Worm (Caenorhabditis elegans): Measurements from ENCODE around the gene olrn-1.

DNA sequence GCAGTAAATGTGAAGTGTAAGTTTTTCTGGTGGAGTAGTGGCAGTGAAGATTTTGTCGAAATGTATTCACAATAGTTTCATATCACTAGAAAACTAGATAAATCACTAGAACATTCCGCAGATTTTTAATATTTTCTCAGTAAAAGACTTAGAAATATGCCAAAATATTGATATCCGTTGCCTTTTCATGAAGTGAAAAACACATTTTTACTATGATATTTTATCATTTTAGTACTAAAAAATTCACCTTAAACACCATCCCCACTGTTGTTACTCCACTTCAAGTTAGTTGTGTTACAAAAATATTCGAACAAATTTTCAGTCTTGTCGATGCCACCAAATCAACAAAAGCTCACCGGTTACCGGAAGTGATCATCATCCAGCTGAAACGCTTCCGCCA lies 55.9 kb downstream of the olrn-1 start:
- TF ChIP-seq nhr-77 (tag; optimal IDR thresholded peaks at IDR 0.05) = no peak
- TF ChIP-seq lin-13 (GFP tag; optimal IDR thresholded peaks at IDR 0.05) = no peak
- no peak for TF ChIP-seq ztf-11 (tag; optimal IDR thresholded peaks at IDR 0.05)
- no peak for TF ChIP-seq nhr-10 (tag; optimal IDR thresholded peaks at IDR 0.05)
- no peak for TF ChIP-seq nhr-6 (tag; optimal IDR thresholded peaks at IDR 0.05)
- no peak for TF ChIP-seq nhr-12 (tag; optimal IDR thresholded peaks at IDR 0.05)
- no peak for TF ChIP-seq aly-2 (tag; optimal IDR thresholded peaks at IDR 0.05)
- no peak for TF ChIP-seq unc-39 (tag; optimal IDR thresholded peaks at IDR 0.05)
- no peak for TF ChIP-seq mab-5 (tag; optimal IDR thresholded peaks at IDR 0.05)
